Worm (Caenorhabditis elegans): ENCODE results near the gene K09F5.1.

- TF ChIP-seq unc-62 (GFP tag; optimal IDR thresholded peaks at IDR 0.05) = no peak
- TF ChIP-seq snpc-4 (tag; optimal IDR thresholded peaks at IDR 0.05) = no peak
- TF ChIP-seq nhr-28 (tag; optimal IDR thresholded peaks at IDR 0.05) = no peak
- no peak for TF ChIP-seq nhr-12 (tag; optimal IDR thresholded peaks at IDR 0.05)
- no peak for TF ChIP-seq ama-1 (optimal IDR thresholded peaks at IDR 0.05)
- no peak for TF ChIP-seq ztf-11 (tag; optimal IDR thresholded peaks at IDR 0.05)
- TF ChIP-seq xbp-1 (tag; optimal IDR thresholded peaks at IDR 0.05) = peak; percentile 4
- peak; percentile 27 for TF ChIP-seq rnt-1 (tag; optimal IDR thresholded peaks at IDR 0.05)
- TF ChIP-seq dsc-1 (tag; optimal IDR thresholded peaks at IDR 0.05) = no peak
- no peak for TF ChIP-seq C04F5.9 (tag; optimal IDR thresholded peaks at IDR 0.05)
- TF ChIP-seq egl-27 (tag; optimal IDR thresholded peaks at IDR 0.05) = no peak
- no peak for TF ChIP-seq fkh-10 (GFP tag; optimal IDR thresholded peaks at IDR 0.05)
Measured at ce11 chrX:7773714-7774318, 34.4 kb downstream of the K09F5.1 start.
